Worm (Caenorhabditis elegans) whole organism, early embryonic: ENCODE results near the gene C26F1.1.

Source experiments
- F13C5.2 ChIP-seq: sonication (generic microtip); optimal IDR thresholded peaks from 2 replicates; lab custom pipeline; 2017; ENCODE audit warnings: mild to moderate bottlenecking, missing genetic modification characterization, inconsistent platforms, missing compliant biosample characterization
- ama-1 ChIP-seq: fragments of 150-350 bp; optimal IDR thresholded peaks from 2 replicates; lab custom pipeline; 2014
- ceh-36 ChIP-seq: sonication (generic microtip); optimal IDR thresholded peaks from 2 replicates; lab custom pipeline; 2016; ENCODE audit warnings: missing genetic modification characterization, inconsistent platforms, missing compliant biosample characterization
- flt-1 ChIP-seq: fragments of 200-800 bp; sonication (Bioruptor generic); IDR thresholded peaks from 2 replicates; pipeline ENCODE4 v1.3.6; 2022; ENCODE audit warnings: missing genetic modification characterization, missing compliant biosample characterization
- hmbx-1 ChIP-seq: sonication (generic microtip); optimal IDR thresholded peaks from 2 replicates; lab custom pipeline; 2016; ENCODE audit warnings: mild to moderate bottlenecking, missing genetic modification characterization, missing compliant biosample characterization
- hmg-4 ChIP-seq: fragments of 200-800 bp; sonication (Bioruptor generic); optimal IDR thresholded peaks from 2 replicates; lab custom pipeline; 2018; ENCODE audit warnings: mild to moderate bottlenecking, missing genetic modification characterization, missing compliant biosample characterization
- hnd-1 ChIP-seq: sonication (generic microtip); optimal IDR thresholded peaks from 2 replicates; lab custom pipeline; 2016; ENCODE audit warnings: missing genetic modification characterization, missing compliant biosample characterization
- pes-1 ChIP-seq: fragments of 200-800 bp; sonication (Bioruptor generic); IDR thresholded peaks from 2 replicates; pipeline ENCODE4 v1.3.6; 2022; ENCODE audit warnings: missing genetic modification reagents, missing genetic modification characterization, missing compliant biosample characterization
- scrt-1 ChIP-seq: fragments of 200-800 bp; sonication (Bioruptor generic); IDR thresholded peaks from 2 replicates; pipeline ENCODE4 v1.3.6; 2022; ENCODE audit warnings: missing genetic modification characterization, missing compliant biosample characterization
- sea-1 ChIP-seq: fragments of 200-800 bp; sonication (Bioruptor generic); conservative IDR thresholded peaks from 2 replicates; pipeline ENCODE4 v1.3.6; 2022; ENCODE audit warnings: missing genetic modification characterization, missing compliant biosample characterization
- tbx-37 ChIP-seq: fragments of 200-800 bp; sonication (Bioruptor generic); conservative IDR thresholded peaks from 2 replicates; pipeline ENCODE4 v1.3.6; 2022; ENCODE audit warnings: missing genetic modification reagents, missing genetic modification characterization, missing compliant biosample characterization

DNA sequence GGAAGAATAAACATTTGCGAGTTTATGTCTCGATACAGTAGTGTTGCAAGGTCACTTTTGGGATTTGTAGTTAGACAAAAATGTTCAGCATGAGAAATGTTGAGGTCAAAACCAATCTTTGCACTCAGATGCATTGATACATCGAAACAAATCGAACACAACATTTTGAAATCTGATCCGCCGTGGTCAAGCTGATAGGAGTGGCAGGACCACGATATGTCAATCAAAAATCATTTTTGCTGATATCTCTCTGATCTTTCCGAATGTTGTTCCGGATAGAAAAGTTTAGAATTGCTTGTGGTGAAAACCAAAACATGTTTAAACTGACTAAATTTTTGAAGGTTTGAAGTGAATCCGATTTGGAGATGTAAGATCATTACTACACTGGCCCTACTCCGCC lies 40.6 kb downstream of the C26F1.1 start:
- TF ChIP-seq ceh-36 (no peak), F13C5.2 (tag; lab: Kevin White, UChicago) (no peak), scrt-1 (GFP tag; lab: Robert Waterston, UW) (no peak), hmbx-1 (tag; lab: Kevin White, UChicago) (no peak), hnd-1 (tag; lab: Kevin White, UChicago) (no peak), flt-1 (GFP tag; lab: Robert Waterston, UW) (no peak), ama-1 (lab: Kevin White, UChicago) (no peak), tbx-37 (GFP tag; lab: Robert Waterston, UW) (no peak), pes-1 (GFP tag; lab: Robert Waterston, UW) (no peak), sea-1 (no peak), hmg-4 (GFP tag; lab: Kevin White, UChicago) (no peak)
